Worm (Caenorhabditis elegans) whole organism, young adult: ENCODE data around the gene hrpu-1.
"Not testable (repeated sequence)": the region's sequence is repeated elsewhere in the genome, so short reads cannot be mapped to it uniquely, and the experiment has no call there.

Experiments used
- B0019.2 ChIP-seq: fragments of 200-800 bp; sonication (Bioruptor generic); conservative IDR thresholded peaks from 2 replicates; pipeline ENCODE4 v1.3.6; 2022; ENCODE audit warnings: missing genetic modification reagents, missing genetic modification characterization, missing compliant biosample characterization
- C17E4.6 ChIP-seq: fragments of 200-800 bp; sonication (Bioruptor generic); IDR thresholded peaks from 2 replicates; pipeline ENCODE4 v1.3.6; 2022; ENCODE audit warnings: missing genetic modification reagents, missing genetic modification characterization, missing compliant biosample characterization
- ccch-3 ChIP-seq: fragments of 200-800 bp; sonication (Bioruptor generic); optimal IDR thresholded peaks from 2 replicates; lab custom pipeline; 2018; ENCODE audit warnings: mild to moderate bottlenecking, missing genetic modification characterization, missing compliant biosample characterization
- ceh-100 ChIP-seq: fragments of 200-800 bp; sonication (Bioruptor generic); IDR thresholded peaks from 2 replicates; pipeline ENCODE4 v1.3.6; 2022; ENCODE audit warnings: missing genetic modification reagents, missing genetic modification characterization, missing compliant biosample characterization
- ceh-27 ChIP-seq: fragments of 200-800 bp; sonication (Bioruptor generic); optimal IDR thresholded peaks from 2 replicates; lab custom pipeline; 2018; ENCODE audit warnings: mild to moderate bottlenecking, missing genetic modification characterization, moderate library complexity, missing compliant biosample characterization
- die-1 ChIP-seq: sonication (generic microtip); optimal IDR thresholded peaks from 2 replicates; lab custom pipeline; 2016; ENCODE audit warnings: missing genotype, mild to moderate bottlenecking, missing genetic modification characterization, missing compliant biosample characterization
- dpl-1 ChIP-seq: fragments of 150-350 bp; optimal IDR thresholded peaks from 2 replicates; lab custom pipeline; 2014; ENCODE audit warnings: missing biosample characterization, missing genetic modification reagents, missing genetic modification characterization
- lin-35 ChIP-seq, 3 experiments: fragments of 150-350 bp in 2 of 3; sonication (generic microtip) in 1 of 3; optimal IDR thresholded peaks; 2 replicates each; lab custom pipeline; 2014 to 2018; ENCODE audit warnings: missing biosample characterization in 3 of 3, missing genetic modification characterization in 3 of 3, missing genetic modification reagents in 3 of 3
- nhr-90 ChIP-seq: sonication (generic microtip); optimal IDR thresholded peaks from 2 replicates; lab custom pipeline; 2016; ENCODE audit warnings: missing genotype, mild to moderate bottlenecking, missing genetic modification characterization, missing compliant biosample characterization
- pha-4 ChIP-seq: fragments of 150-350 bp; sonication (generic microtip); optimal IDR thresholded peaks from 2 replicates; lab custom pipeline; 2014; ENCODE audit warnings: missing biosample characterization, missing genetic modification reagents, missing genetic modification characterization

DNA sequence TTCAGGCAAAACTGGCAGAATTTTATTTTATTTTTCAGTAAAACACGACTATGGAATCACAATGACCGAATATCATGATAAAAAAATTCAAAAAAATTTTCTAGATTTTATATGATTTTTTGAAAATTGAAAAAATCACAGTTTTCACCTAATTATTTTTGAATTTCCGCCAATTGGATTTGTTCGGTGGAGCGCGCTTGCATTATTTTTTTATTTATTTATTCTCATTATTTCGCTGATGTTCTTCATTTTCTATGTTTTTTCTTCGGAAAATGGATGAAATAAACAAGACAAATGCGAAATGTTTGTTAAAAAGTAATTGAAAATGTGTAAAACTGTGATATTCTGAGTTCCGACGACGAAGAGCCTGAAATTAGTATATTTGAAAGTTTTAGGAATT lies 8.5 kb downstream of the hrpu-1 start:
- TF ChIP-seq ccch-3 (GFP tag; lab: Kevin White, UChicago); ceh-100 (GFP tag; lab: Robert Waterston, UW); C17E4.6 (GFP tag; lab: Robert Waterston, UW); dpl-1; pha-4; ceh-27 (GFP tag; lab: Kevin White, UChicago); die-1 (tag; lab: Kevin White, UChicago); nhr-90 (tag; lab: Kevin White, UChicago); lin-35 (GFP tag; optimal IDR thresholded peaks at IDR 0.05; lab: Kevin White, UChicago); B0019.2 (GFP tag; lab: Robert Waterston, UW): not testable (repeated sequence)
